ENCODE assay signal across 3 fruit fly cellular contexts in the genomic region with DNA sequence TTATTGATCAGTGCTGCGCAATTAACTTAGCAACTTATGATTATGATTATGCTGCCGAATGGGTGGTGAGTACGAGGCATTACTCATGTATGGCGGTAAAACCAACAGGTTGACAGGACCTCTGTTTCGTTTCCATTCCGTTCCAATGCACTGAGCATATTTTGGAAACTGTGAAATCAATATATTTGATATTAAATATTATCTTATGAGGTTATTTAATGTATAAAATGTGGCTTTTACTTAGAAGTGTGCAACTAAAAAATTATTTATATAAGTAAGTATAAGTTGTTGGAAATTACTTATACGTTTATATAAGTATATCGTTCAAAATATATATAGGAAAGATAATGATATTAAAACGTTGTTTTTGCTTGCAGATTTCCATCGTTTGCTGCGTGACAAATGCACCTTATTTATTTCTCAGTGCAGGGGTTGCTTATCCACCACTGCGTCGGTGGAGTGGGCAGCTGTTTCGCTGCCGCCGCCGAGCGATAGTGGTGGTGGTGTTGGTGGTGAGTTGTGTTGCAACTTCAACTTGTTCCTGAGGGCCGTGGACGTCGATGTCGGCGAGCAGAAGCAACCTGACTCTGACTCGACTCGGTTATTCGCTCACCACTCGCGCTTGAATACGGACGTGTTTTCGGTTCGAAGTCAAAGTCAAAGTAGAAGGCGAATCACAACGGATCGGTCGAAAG.
A peak's percentile ranks its signal among the peaks of the same experiment; 100 is the strongest.
TF ChIP-seq lines count a peak whose summit lies in the region.

A gene (plus strand): TSS at position 568 of the 695 bp plus-strand sequence.

TF ChIP-seq in whole organism, embryonic, 481 proteins besides CTCF, POLR2A, EP300 and RAD21 (continued from another document and continues in another):
- no peak for TF ChIP-seq mld (GFP tag; IDR thresholded peaks at IDR 0.05; lab: Robert Waterston, UW; ENCODE audit: partially characterized antibody)
- peak; percentile 35; the same call in 2 of the 3 replicates for TF ChIP-seq B-H1 (GFP tag; IDR thresholded peaks at IDR 0.05; lab: Robert Waterston, UW)
- TF ChIP-seq dmrt11E (tag; optimal IDR thresholded peaks at IDR 0.05; lab: Kevin White, UChicago), result peak; percentile 96
- TF ChIP-seq pita (GFP tag; optimal IDR thresholded peaks at IDR 0.05; lab: Kevin White, UChicago), result no peak
- no peak for TF ChIP-seq CG11456 (GFP tag; IDR thresholded peaks at IDR 0.05; lab: Robert Waterston, UW)
- TF ChIP-seq CG9932 (GFP tag; IDR thresholded peaks at IDR 0.05; lab: Robert Waterston, UW), result no peak
- peak; percentile 80 for TF ChIP-seq Xbp1 (GFP tag; optimal IDR thresholded peaks at IDR 0.05; lab: Kevin White, UChicago)
- TF ChIP-seq gce (GFP tag; IDR thresholded peaks at IDR 0.05; lab: Robert Waterston, UW), result no peak; the same call in 2 of the 3 replicates
- TF ChIP-seq Tbp (GFP tag; optimal IDR thresholded peaks at IDR 0.05; lab: Kevin White, UChicago), result no peak
- TF ChIP-seq CoRest (tag; optimal IDR thresholded peaks at IDR 0.05; lab: Kevin White, UChicago), result peak; percentile 89
- TF ChIP-seq Gug (GFP tag; IDR thresholded peaks at IDR 0.05; lab: Robert Waterston, UW), result peak; percentile 53; the same call in 2 of the 4 replicates
- TF ChIP-seq peb (GFP tag; IDR thresholded peaks at IDR 0.05; lab: Robert Waterston, UW), result peak; percentile 48
- peak; percentile 37; the same call in 1 of the 2 replicates for TF ChIP-seq Adf1 (GFP tag; IDR thresholded peaks at IDR 0.05; lab: Robert Waterston, UW)
- no peak for TF ChIP-seq CG3726 (GFP tag; IDR thresholded peaks at IDR 0.05; lab: Robert Waterston, UW)
- no peak for TF ChIP-seq da (GFP tag; optimal IDR thresholded peaks at IDR 0.05; lab: Kevin White, UChicago)
- TF ChIP-seq Hmr (GFP tag; optimal IDR thresholded peaks at IDR 0.05; lab: Kevin White, UChicago), result peak; percentile 88
- peak; percentile 90 for TF ChIP-seq CG4424 (GFP tag; optimal IDR thresholded peaks at IDR 0.05; lab: Kevin White, UChicago)
- TF ChIP-seq CG15601 (tag; optimal IDR thresholded peaks at IDR 0.05; lab: Kevin White, UChicago), result peak; percentile 86
- TF ChIP-seq CG4730 (GFP tag; IDR thresholded peaks at IDR 0.05; lab: Robert Waterston, UW), result peak; percentile 40; the same call in 1 of the 2 replicates
- TF ChIP-seq PHDP (tag; optimal IDR thresholded peaks at IDR 0.05; lab: Kevin White, UChicago), result peak; percentile 81
- peak; percentile 75 for TF ChIP-seq Max (GFP tag; optimal IDR thresholded peaks at IDR 0.05; lab: Kevin White, UChicago)
- TF ChIP-seq CG5245 (GFP tag; optimal IDR thresholded peaks at IDR 0.05; lab: Kevin White, UChicago), result peak; percentile 53
- TF ChIP-seq disco-r (GFP tag; optimal IDR thresholded peaks at IDR 0.05; lab: Kevin White, UChicago), result no peak
- no peak for TF ChIP-seq Atf-2 (GFP tag; optimal IDR thresholded peaks at IDR 0.05; lab: Kevin White, UChicago)
- peak; percentile 10 for TF ChIP-seq Antp (GFP tag; optimal IDR thresholded peaks at IDR 0.05; lab: Kevin White, UChicago)
- TF ChIP-seq Hr51 (GFP tag; optimal IDR thresholded peaks at IDR 0.05; lab: Kevin White, UChicago), result peak; percentile 54 to 81
- peak; percentile 39; the same call in 1 of the 2 replicates for TF ChIP-seq Ada2b (GFP tag; IDR thresholded peaks at IDR 0.05; lab: Robert Waterston, UW)
- peak; percentile 60 for TF ChIP-seq pros (GFP tag; optimal IDR thresholded peaks at IDR 0.05; lab: Kevin White, UChicago)
- TF ChIP-seq ham (GFP tag; IDR thresholded peaks at IDR 0.05; lab: Robert Waterston, UW), result no peak
- TF ChIP-seq zen (tag; optimal IDR thresholded peaks at IDR 0.05; lab: Kevin White, UChicago), result peak; percentile 87
- no peak for TF ChIP-seq Optix (GFP tag; IDR thresholded peaks at IDR 0.05; lab: Robert Waterston, UW)
- peak; percentile 82 for TF ChIP-seq lbe (GFP tag; optimal IDR thresholded peaks at IDR 0.05; lab: Kevin White, UChicago)
- peak; percentile 58 for TF ChIP-seq CG12942 (GFP tag; optimal IDR thresholded peaks at IDR 0.05; lab: Kevin White, UChicago)
- TF ChIP-seq unpg (GFP tag; optimal IDR thresholded peaks at IDR 0.05; lab: Kevin White, UChicago), result peak; percentile 84
- TF ChIP-seq CG11696 (GFP tag; IDR thresholded peaks at IDR 0.05; lab: Robert Waterston, UW), result no peak
- TF ChIP-seq Vsx1 (GFP tag; optimal IDR thresholded peaks at IDR 0.05; lab: Kevin White, UChicago), result peak; percentile 73
- peak; percentile 82 for TF ChIP-seq ATbp (GFP tag; optimal IDR thresholded peaks at IDR 0.05; lab: Kevin White, UChicago)
- peak; percentile 75 for TF ChIP-seq HHEX (GFP tag; optimal IDR thresholded peaks at IDR 0.05; lab: Kevin White, UChicago)
- peak; percentile 68 for TF ChIP-seq salm (tag; optimal IDR thresholded peaks at IDR 0.05; lab: Kevin White, UChicago)
- peak; percentile 23 for TF ChIP-seq vfl (GFP tag; optimal IDR thresholded peaks at IDR 0.05; lab: Kevin White, UChicago)

TF ChIP-seq in whole organism, prepupa, 60 proteins besides CTCF, POLR2A, EP300 and RAD21 (continued from another document):
- TF ChIP-seq CG31627 (GFP tag; optimal IDR thresholded peaks at IDR 0.05; lab: Kevin White, UChicago) (peak; percentile 59), Lpt (GFP tag; optimal IDR thresholded peaks at IDR 0.05; lab: Kevin White, UChicago) (peak; percentile 85), Eip93F (GFP tag; optimal IDR thresholded peaks at IDR 0.05; lab: Kevin White, UChicago) (peak; percentile 60), Met (GFP tag; optimal IDR thresholded peaks at IDR 0.05; lab: Kevin White, UChicago) (peak; percentile 85), CG15336 (GFP tag; IDR thresholded peaks at IDR 0.05; lab: Robert Waterston, UW) (peak; percentile 80), Hr38 (GFP tag; optimal IDR thresholded peaks at IDR 0.05; lab: Kevin White, UChicago) (no peak), Sox102F (GFP tag; optimal IDR thresholded peaks at IDR 0.05; lab: Kevin White, UChicago) (peak; percentile 84), CG4318 (GFP tag; optimal IDR thresholded peaks at IDR 0.05; lab: Kevin White, UChicago) (peak; percentile 84), esn (GFP tag; optimal IDR thresholded peaks at IDR 0.05; lab: Kevin White, UChicago) (peak; percentile 90), CG6808 (GFP tag; optimal IDR thresholded peaks at IDR 0.05; lab: Kevin White, UChicago) (peak; percentile 90), CG3032 (tag; optimal IDR thresholded peaks at IDR 0.05; lab: Kevin White, UChicago) (peak; percentile 93), CG1621 (tag; optimal IDR thresholded peaks at IDR 0.05; lab: Kevin White, UChicago) (peak; percentile 76), CG32006 (GFP tag; optimal IDR thresholded peaks at IDR 0.05; lab: Kevin White, UChicago) (peak; percentile 92), CG3919 (GFP tag; optimal IDR thresholded peaks at IDR 0.05; lab: Kevin White, UChicago) (peak; percentile 93), CG11294 (GFP tag; IDR thresholded peaks at IDR 0.05; lab: Robert Waterston, UW) (peak; percentile 54; the same call in 1 of the 2 replicates), CG11902 (GFP tag; optimal IDR thresholded peaks at IDR 0.05; lab: Kevin White, UChicago) (peak; percentile 64), Ets96B (tag; optimal IDR thresholded peaks at IDR 0.05; lab: Kevin White, UChicago) (peak; percentile 93), CG6792 (GFP tag; optimal IDR thresholded peaks at IDR 0.05; lab: Kevin White, UChicago) (peak; percentile 88), Sox14 (GFP tag; optimal IDR thresholded peaks at IDR 0.05; lab: Kevin White, UChicago) (peak; percentile 75), Eip75B (GFP tag; optimal IDR thresholded peaks at IDR 0.05; lab: Kevin White, UChicago) (peak; percentile 81), Hr4 (GFP tag; optimal IDR thresholded peaks at IDR 0.05; lab: Kevin White, UChicago) (peak; percentile 70), Blimp-1 (GFP tag; optimal IDR thresholded peaks at IDR 0.05; lab: Kevin White, UChicago) (peak; percentile 51), achi (GFP tag; optimal IDR thresholded peaks at IDR 0.05; lab: Kevin White, UChicago) (peak; percentile 91), fd85E (GFP tag; optimal IDR thresholded peaks at IDR 0.05; lab: Kevin White, UChicago) (peak; percentile 65), lz (GFP tag; optimal IDR thresholded peaks at IDR 0.05; lab: Kevin White, UChicago) (peak; percentile 62), CG6854 (GFP tag; optimal IDR thresholded peaks at IDR 0.05; lab: Kevin White, UChicago) (peak; percentile 79), Sox15 (GFP tag; optimal IDR thresholded peaks at IDR 0.05; lab: Kevin White, UChicago) (peak; percentile 67), CG10669 (GFP tag; optimal IDR thresholded peaks at IDR 0.05; lab: Kevin White, UChicago) (peak; percentile 90), Smox (GFP tag; optimal IDR thresholded peaks at IDR 0.05; lab: Kevin White, UChicago) (peak; percentile 80), CG8319 (GFP tag; optimal IDR thresholded peaks at IDR 0.05; lab: Kevin White, UChicago) (peak; percentile 75), pdm3 (GFP tag; optimal IDR thresholded peaks at IDR 0.05; lab: Kevin White, UChicago) (peak; percentile 82), net (GFP tag; optimal IDR thresholded peaks at IDR 0.05; lab: Kevin White, UChicago) (peak; percentile 90), fd59A (GFP tag; optimal IDR thresholded peaks at IDR 0.05; lab: Kevin White, UChicago) (peak; percentile 87), Gug (GFP tag; IDR thresholded peaks at IDR 0.05; lab: Robert Waterston, UW) (peak; percentile 41; the same call in 1 of the 2 replicates), ss (GFP tag; optimal IDR thresholded peaks at IDR 0.05; lab: Kevin White, UChicago) (peak; percentile 88 to 91), spab (GFP tag; optimal IDR thresholded peaks at IDR 0.05; lab: Kevin White, UChicago) (peak; percentile 89), eg (GFP tag; IDR thresholded peaks at IDR 0.05; lab: Robert Waterston, UW) (peak; percentile 63), svp (GFP tag; lab: Kevin White, UChicago) (peak; percentile 90), Hr39 (GFP tag; optimal IDR thresholded peaks at IDR 0.05; lab: Kevin White, UChicago) (peak; percentile 54), CG9139 (GFP tag; optimal IDR thresholded peaks at IDR 0.05; lab: Kevin White, UChicago) (peak; percentile 86), CG34406 (GFP tag; optimal IDR thresholded peaks at IDR 0.05; lab: Kevin White, UChicago) (peak; percentile 92)

TF ChIP-seq in whole organism, wandering third instar larva, 38 proteins besides CTCF, POLR2A, EP300 and RAD21 (continued from another document):
- TF ChIP-seq OdsH (GFP tag; optimal IDR thresholded peaks at IDR 0.05; lab: Kevin White, UChicago) (peak; percentile 89), Hnf4 (GFP tag; optimal IDR thresholded peaks at IDR 0.05; lab: Kevin White, UChicago) (peak; percentile 70), Abd-B (GFP tag; optimal IDR thresholded peaks at IDR 0.05; lab: Kevin White, UChicago) (no peak), CG9705 (GFP tag; optimal IDR thresholded peaks at IDR 0.05; lab: Kevin White, UChicago) (peak; percentile 57), Dfd (GFP tag; optimal IDR thresholded peaks at IDR 0.05; lab: Kevin White, UChicago) (no peak), psq (GFP tag; optimal IDR thresholded peaks at IDR 0.05; lab: Kevin White, UChicago) (peak; percentile 88), CG32264 (GFP tag; optimal IDR thresholded peaks at IDR 0.05; lab: Kevin White, UChicago) (no peak), fru (GFP tag; optimal IDR thresholded peaks at IDR 0.05; lab: Kevin White, UChicago) (peak; percentile 86), br (GFP tag; optimal IDR thresholded peaks at IDR 0.05; lab: Kevin White, UChicago) (peak; percentile 52), woc (GFP tag; optimal IDR thresholded peaks at IDR 0.05; lab: Kevin White, UChicago) (peak; percentile 53), h (GFP tag; optimal IDR thresholded peaks at IDR 0.05; lab: Kevin White, UChicago) (peak; percentile 81), Rel (GFP tag; optimal IDR thresholded peaks at IDR 0.05; lab: Kevin White, UChicago) (peak; percentile 79), Rel (tag; optimal IDR thresholded peaks at IDR 0.05; lab: Kevin White, UChicago) (peak; percentile 42), ey (GFP tag; optimal IDR thresholded peaks at IDR 0.05; lab: Kevin White, UChicago) (peak; percentile 73), dmrt93B (GFP tag; optimal IDR thresholded peaks at IDR 0.05; lab: Kevin White, UChicago) (peak; percentile 80), jim (GFP tag; optimal IDR thresholded peaks at IDR 0.05; lab: Kevin White, UChicago) (no peak)
TF ChIP-seq in whole organism, wandering third instar larva: peak in this region for 25.
